Worm (Caenorhabditis elegans): Measurements from ENCODE around the gene mrpl-50.
A peak's percentile ranks its signal among the peaks of the same experiment; 100 is the strongest.

Gene mrpl-50

ce11 chrII:8920315-8920714 lies 9.3 kb upstream of the mrpl-50 start:
- TF ChIP-seq lsy-2 (tag; optimal IDR thresholded peaks at IDR 0.05) (no peak), elt-3 (tag; optimal IDR thresholded peaks at IDR 0.05) (no peak), ceh-43 (GFP tag; optimal IDR thresholded peaks at IDR 0.05) (no peak), nhr-237 (tag; optimal IDR thresholded peaks at IDR 0.05) (no peak), elt-1 (tag; optimal IDR thresholded peaks at IDR 0.05; ENCODE audit: borderline replicate concordance, insufficient read depth) (no peak), mab-5 (tag; optimal IDR thresholded peaks at IDR 0.05) (no peak), bed-3 (GFP tag; optimal IDR thresholded peaks at IDR 0.05) (no peak), tbx-8 (GFP tag; optimal IDR thresholded peaks at IDR 0.05) (no peak), mep-1 (tag; optimal IDR thresholded peaks at IDR 0.05) (no peak), ham-2 (GFP tag; optimal IDR thresholded peaks at IDR 0.05) (no peak), flh-1 (GFP tag; optimal IDR thresholded peaks at IDR 0.05) (no peak), ztf-11 (tag; optimal IDR thresholded peaks at IDR 0.05) (no peak), hlh-1 (tag; optimal IDR thresholded peaks at IDR 0.05) (no peak), zip-8 (tag; optimal IDR thresholded peaks at IDR 0.05) (no peak), blmp-1 (tag; optimal IDR thresholded peaks at IDR 0.05) (no peak), nhr-76 (tag; optimal IDR thresholded peaks at IDR 0.05) (no peak), lin-32 (GFP tag; optimal IDR thresholded peaks at IDR 0.05) (no peak)

DNA sequence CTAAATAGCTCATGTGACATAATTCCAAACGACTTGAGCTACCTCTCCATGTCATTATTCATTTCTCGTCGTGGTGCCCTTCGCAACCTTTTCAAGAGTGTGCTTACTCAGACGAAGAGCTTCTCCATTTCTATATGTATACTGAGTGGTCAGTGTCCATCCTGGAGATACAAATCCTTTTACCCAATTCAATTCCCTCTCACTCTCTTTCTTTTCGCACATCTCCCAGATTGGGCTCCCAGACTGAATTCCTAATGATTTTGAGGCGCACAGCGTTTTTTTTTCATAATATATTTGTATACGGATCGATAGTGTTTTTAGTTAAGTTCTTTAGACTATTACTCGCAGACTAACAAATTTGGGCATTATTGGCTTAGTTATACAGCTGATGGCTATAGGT lies 8.7 kb upstream of the mrpl-50 start:
- TF ChIP-seq nhr-2 (tag; optimal IDR thresholded peaks at IDR 0.05) (no peak), cnd-1 (tag; optimal IDR thresholded peaks at IDR 0.05) (no peak), ces-1 (GFP tag; optimal IDR thresholded peaks at IDR 0.05) (peak; percentile 77), flh-1 (GFP tag; optimal IDR thresholded peaks at IDR 0.05) (no peak), ham-2 (GFP tag; optimal IDR thresholded peaks at IDR 0.05) (no peak)

DNA sequence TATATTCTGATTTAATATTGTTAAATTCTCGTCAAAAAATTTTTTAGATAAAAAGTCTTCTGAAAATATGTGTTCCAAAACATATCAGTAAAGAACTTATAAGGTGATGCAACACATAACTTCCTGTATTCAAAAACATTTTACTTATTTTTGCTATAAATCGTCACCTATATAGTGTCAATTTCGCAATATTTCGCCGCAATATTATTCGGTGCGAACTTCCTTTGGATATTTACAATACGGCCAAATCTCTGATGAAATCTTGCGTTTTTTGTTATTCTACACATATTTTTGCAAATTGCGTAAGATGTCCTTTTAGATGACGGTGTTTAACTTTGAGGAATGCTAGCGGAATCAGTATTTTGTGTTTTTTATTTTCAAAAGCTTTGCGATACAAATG lies 8.2 kb upstream of the mrpl-50 start:
- TF ChIP-seq tbx-8 (GFP tag; optimal IDR thresholded peaks at IDR 0.05) (no peak), ham-2 (GFP tag; optimal IDR thresholded peaks at IDR 0.05) (no peak), lin-13 (tag; optimal IDR thresholded peaks at IDR 0.05) (no peak), hlh-1 (tag; optimal IDR thresholded peaks at IDR 0.05) (no peak), unc-120 (tag; optimal IDR thresholded peaks at IDR 0.05; ENCODE audit: poor library complexity, severe bottlenecking) (no peak), nhr-2 (tag; optimal IDR thresholded peaks at IDR 0.05) (no peak)

DNA sequence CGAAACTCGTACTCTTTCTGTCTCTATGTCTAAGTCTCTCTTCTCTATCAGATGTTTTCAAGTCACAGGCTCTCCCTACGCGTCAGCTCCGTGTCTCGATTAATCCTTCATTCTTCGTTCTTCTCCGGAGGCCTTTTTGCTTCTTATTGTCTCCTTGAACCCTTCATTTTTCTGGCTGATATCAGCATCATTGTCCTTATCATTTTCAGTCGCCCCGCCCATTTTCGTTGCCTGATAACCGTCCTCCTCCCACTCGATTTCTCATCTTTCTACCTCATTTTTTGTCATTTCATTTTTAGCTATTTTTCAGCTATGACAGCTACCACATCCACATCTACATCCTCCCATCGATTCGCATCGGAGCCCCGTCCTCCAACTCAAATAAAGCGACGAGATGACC lies 7.5 kb upstream of the mrpl-50 start, which contains the start of gene B0457.6:
B0457.6 (plus strand) TSS at position 284 of the 400 bp plus-strand sequence.
- TF ChIP-seq nhr-28 (tag; optimal IDR thresholded peaks at IDR 0.05) (no peak), ham-2 (GFP tag; optimal IDR thresholded peaks at IDR 0.05) (no peak), hlh-1 (tag; optimal IDR thresholded peaks at IDR 0.05) (no peak), elt-1 (tag; optimal IDR thresholded peaks at IDR 0.05; ENCODE audit: borderline replicate concordance, insufficient read depth) (no peak), nhr-2 (tag; optimal IDR thresholded peaks at IDR 0.05) (no peak), unc-120 (tag; optimal IDR thresholded peaks at IDR 0.05; ENCODE audit: poor library complexity, severe bottlenecking) (no peak), unc-39 (tag; optimal IDR thresholded peaks at IDR 0.05) (no peak), lsy-2 (tag; optimal IDR thresholded peaks at IDR 0.05) (no peak), nhr-76 (tag; optimal IDR thresholded peaks at IDR 0.05) (no peak), drap-1 (GFP tag; optimal IDR thresholded peaks at IDR 0.05) (no peak), lin-32 (GFP tag; optimal IDR thresholded peaks at IDR 0.05) (no peak)

ce11 chrII:8923187-8923586 lies 6.5 kb upstream of the mrpl-50 start:
- TF ChIP-seq zip-8 (tag; optimal IDR thresholded peaks at IDR 0.05) = no peak

DNA sequence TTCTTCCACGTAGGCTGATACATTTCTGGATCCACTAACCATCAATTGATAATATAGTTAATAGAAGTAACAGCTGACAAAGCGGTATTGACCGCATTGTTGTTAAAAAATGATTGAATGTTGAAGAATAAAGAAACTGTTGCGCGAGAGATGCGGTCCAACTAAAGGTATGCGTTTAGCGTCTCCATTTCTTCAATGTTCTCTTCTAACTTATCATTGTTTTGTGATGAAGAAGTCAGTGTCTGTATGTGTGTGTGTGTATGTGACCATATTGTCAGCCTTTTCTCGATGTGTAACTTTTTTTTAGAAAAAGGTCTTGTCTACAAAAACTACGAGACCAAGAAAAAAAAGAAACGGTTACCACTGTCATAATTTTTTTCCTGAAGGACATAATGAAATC lies 3.2 kb upstream of the mrpl-50 start, which contains the start of gene B0457.2:
B0457.2 (minus strand) TSS at position 101 of the 400 bp plus-strand sequence.
- TF ChIP-seq bed-3 (GFP tag; optimal IDR thresholded peaks at IDR 0.05) (no peak), nhr-12 (tag; optimal IDR thresholded peaks at IDR 0.05) (no peak), sptf-1 (tag; optimal IDR thresholded peaks at IDR 0.05) (no peak), blmp-1 (tag; optimal IDR thresholded peaks at IDR 0.05) (no peak), nhr-28 (tag; optimal IDR thresholded peaks at IDR 0.05) (no peak), mab-5 (tag; optimal IDR thresholded peaks at IDR 0.05) (no peak), drap-1 (GFP tag; optimal IDR thresholded peaks at IDR 0.05) (no peak)

DNA sequence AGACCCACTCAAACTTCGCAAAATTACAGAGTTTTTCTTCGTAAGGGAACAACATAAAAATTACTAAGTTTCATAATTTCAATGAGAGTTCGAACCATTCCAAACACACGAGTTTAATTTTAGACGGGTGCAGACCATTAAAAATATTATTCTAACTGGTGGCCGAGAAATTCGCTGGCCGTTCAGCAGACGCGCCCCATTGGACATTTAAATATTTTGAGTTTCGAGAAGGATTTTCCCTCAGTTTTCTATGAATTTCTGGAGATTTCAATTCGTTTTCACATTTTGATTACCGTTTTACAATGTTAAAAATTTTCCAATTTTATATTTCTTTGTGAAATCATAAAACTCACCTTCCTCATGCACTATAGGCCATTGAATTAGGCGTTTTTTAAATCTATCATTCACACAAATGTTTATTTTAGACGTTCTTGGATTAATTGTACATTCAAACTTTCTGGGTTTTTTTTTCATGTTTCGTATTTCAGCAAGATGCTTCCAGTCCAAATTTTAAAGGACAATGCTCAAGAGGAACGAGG lies 2.3 kb upstream of the mrpl-50 start, which contains the start of gene cct-2:
cct-2 (plus strand) TSS at position 489 of the 539 bp plus-strand sequence.
- peak; percentile 41 for TF ChIP-seq ces-1 (GFP tag; optimal IDR thresholded peaks at IDR 0.05)
- peak; percentile 30 for TF ChIP-seq lsy-2 (tag; optimal IDR thresholded peaks at IDR 0.05)
- no peak for TF ChIP-seq nhr-76 (tag; optimal IDR thresholded peaks at IDR 0.05)
- TF ChIP-seq nhr-237 (tag; optimal IDR thresholded peaks at IDR 0.05) = peak; percentile 32
- peak; percentile 22 for TF ChIP-seq mep-1 (tag; optimal IDR thresholded peaks at IDR 0.05)
- peak; percentile 4 for TF ChIP-seq pha-4 (tag; optimal IDR thresholded peaks at IDR 0.05)
- TF ChIP-seq bed-3 (GFP tag; optimal IDR thresholded peaks at IDR 0.05) = no peak
